Worm (Caenorhabditis elegans): ENCODE measurements around the gene D2024.18.

DNA sequence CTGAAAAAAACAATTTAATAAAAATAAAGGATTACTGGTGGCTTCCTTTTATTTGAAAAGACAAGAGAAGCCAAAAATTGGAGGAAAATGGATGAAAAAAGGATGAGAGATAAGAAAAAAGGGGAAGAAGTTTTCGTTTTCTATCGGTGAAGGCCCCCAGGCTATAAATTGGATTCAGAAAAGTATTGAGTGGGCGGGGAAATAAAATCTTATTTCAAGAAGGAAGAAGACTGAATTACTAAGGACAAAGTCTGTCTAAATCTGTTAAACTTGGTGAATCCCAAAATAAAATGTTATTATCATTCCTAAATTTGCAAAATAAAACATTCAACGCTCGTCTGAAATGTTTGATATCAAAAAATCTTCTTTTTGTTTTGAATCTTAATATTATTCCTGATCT, 28.2 kb upstream of the D2024.18 start:
- TF ChIP-seq flt-1 (GFP tag; IDR thresholded peaks at IDR 0.05) (no peak), med-1 (GFP tag; optimal IDR thresholded peaks at IDR 0.05; ENCODE audit: insufficient read depth) (no peak), cog-1 (tag; optimal IDR thresholded peaks at IDR 0.05) (no peak), T22C8.4 (GFP tag; IDR thresholded peaks at IDR 0.05) (no peak), tab-1 (GFP tag; IDR thresholded peaks at IDR 0.05) (no peak), ztf-23 (GFP tag; IDR thresholded peaks at IDR 0.05) (no peak), ref-1 (GFP tag; conservative IDR thresholded peaks at IDR 0.05) (no peak), ztf-29 (GFP tag; IDR thresholded peaks at IDR 0.05) (no peak)
